Fruit fly (Drosophila melanogaster) whole organism, pupa: ENCODE measurements around the gene dome.

Experiments used
- CG10348 ChIP-seq: fragments of 200-800 bp; sonication (Bioruptor generic); IDR thresholded peaks from 2 replicates; pipeline ENCODE4 v1.3.6; 2022; ENCODE audit warnings: missing biosample characterization, missing genetic modification characterization
- CG12605 ChIP-seq: fragments of 200-800 bp; sonication (Bioruptor generic); IDR thresholded peaks from 2 replicates; pipeline ENCODE4 v1.3.6; 2022; ENCODE audit warnings: missing biosample characterization, missing genetic modification characterization
- CG13204 ChIP-seq: fragments of 200-800 bp; sonication (Bioruptor generic); optimal IDR thresholded peaks from 2 replicates; lab custom pipeline; 2018; ENCODE audit warnings: missing biosample characterization, mild to moderate bottlenecking, missing genetic modification characterization, moderate library complexity
- CG14655 ChIP-seq: fragments of 200-800 bp; sonication (Bioruptor generic); optimal IDR thresholded peaks from 3 replicates; lab custom pipeline; 2017; ENCODE audit warnings: mild to moderate bottlenecking, missing biosample characterization, missing genetic modification reagents, missing genetic modification characterization
- CG15710 ChIP-seq: fragments of 200-800 bp; sonication (Bioruptor generic); optimal IDR thresholded peaks from 2 replicates; lab custom pipeline; 2018; ENCODE audit warnings: missing biosample characterization, mild to moderate bottlenecking, missing genetic modification characterization, moderate library complexity
- CG17806 ChIP-seq: fragments of 200-800 bp; sonication (Bioruptor generic); optimal IDR thresholded peaks from 2 replicates; lab custom pipeline; 2018; ENCODE audit warnings: missing biosample characterization, mild to moderate bottlenecking, missing genetic modification characterization, moderate library complexity
- CG32121 ChIP-seq: fragments of 200-800 bp; sonication (Bioruptor generic); IDR thresholded peaks from 2 replicates; pipeline ENCODE4 v1.3.6; 2022; ENCODE audit warnings: missing biosample characterization, missing genetic modification characterization
- CG34367 ChIP-seq: fragments of 200-800 bp; sonication (Bioruptor generic); optimal IDR thresholded peaks from 2 replicates; lab custom pipeline; 2018; ENCODE audit warnings: missing biosample characterization, mild to moderate bottlenecking, missing genetic modification characterization
- CG4496 ChIP-seq: fragments of 200-800 bp; sonication (Bioruptor generic); IDR thresholded peaks from 3 replicates; pipeline ENCODE4 v1.3.6; 2022; ENCODE audit warnings: missing biosample characterization, missing genetic modification characterization
- CG8159 ChIP-seq: fragments of 200-800 bp; sonication (Bioruptor generic); optimal IDR thresholded peaks from 3 replicates; lab custom pipeline; 2018; ENCODE audit warnings: missing biosample characterization, mild to moderate bottlenecking, missing genetic modification characterization, moderate library complexity
- CG8301 ChIP-seq: fragments of 200-800 bp; sonication (Bioruptor generic); optimal IDR thresholded peaks from 2 replicates; lab custom pipeline; 2018; ENCODE audit warnings: missing biosample characterization, mild to moderate bottlenecking, missing genetic modification characterization
- CG9948 ChIP-seq: fragments of 200-800 bp; sonication (Bioruptor generic); optimal IDR thresholded peaks from 2 replicates; lab custom pipeline; 2018; ENCODE audit warnings: missing biosample characterization, mild to moderate bottlenecking, missing genetic modification characterization, moderate library complexity
- D1 ChIP-seq: fragments of 200-800 bp; sonication (Bioruptor generic); optimal IDR thresholded peaks from 2 replicates; lab custom pipeline; 2018; ENCODE audit warnings: missing biosample characterization, mild to moderate bottlenecking, missing genetic modification characterization, moderate library complexity
- EcR ChIP-seq: fragments of 200-800 bp; sonication (Bioruptor generic); optimal IDR thresholded peaks from 3 replicates; lab custom pipeline; 2019; ENCODE audit warnings: missing biosample characterization, missing genetic modification characterization, mild to moderate bottlenecking, moderate library complexity, missing genetic modification reagents
- Ets98B ChIP-seq: fragments of 200-800 bp; sonication (Bioruptor generic); IDR thresholded peaks from 2 replicates; pipeline ENCODE4 v1.3.6; 2022; ENCODE audit warnings: missing biosample characterization, missing genetic modification characterization
- Pif1B ChIP-seq: fragments of 200-800 bp; sonication (Bioruptor generic); optimal IDR thresholded peaks from 3 replicates; lab custom pipeline; 2016; ENCODE audit warnings: missing biosample characterization, missing genetic modification characterization
- Snoo ChIP-seq: fragments of 200-800 bp; sonication (Bioruptor generic); optimal IDR thresholded peaks from 3 replicates; lab custom pipeline; 2017; ENCODE audit warnings: missing biosample characterization, mild to moderate bottlenecking, missing genetic modification characterization, inconsistent platforms
- fd96Ca ChIP-seq: fragments of 200-800 bp; sonication (Bioruptor generic); IDR thresholded peaks from 3 replicates; pipeline ENCODE4 v1.3.6; 2022; ENCODE audit warnings: missing biosample characterization, missing genetic modification characterization
- gl ChIP-seq: fragments of 200-800 bp; sonication (Bioruptor generic); optimal IDR thresholded peaks from 2 replicates; lab custom pipeline; 2018; ENCODE audit warnings: missing biosample characterization, mild to moderate bottlenecking, missing genetic modification characterization
- rn ChIP-seq: fragments of 200-800 bp; sonication (Bioruptor generic); IDR thresholded peaks from 2 replicates; pipeline ENCODE4 v1.3.6; 2022; ENCODE audit warnings: missing biosample characterization, missing genetic modification characterization

The dome gene

dm6 chrX:19683040-19683875, at the start of gene dome, which contains the start of gene Ubqn:
TSS of gene dome (minus strand) at chrX:19683518.
TSS of gene Ubqn (plus strand) at chrX:19683808.
- no peak for TF ChIP-seq rn
- TF ChIP-seq CG10348 (GFP tag; lab: Robert Waterston, UW): no peak
- TF ChIP-seq CG8301 (tag; lab: Kevin White, UChicago): no peak
- no peak for TF ChIP-seq Snoo
- peak; percentile 29; the same call in 2 of the 3 replicates for TF ChIP-seq CG4496 (GFP tag; lab: Robert Waterston, UW)
- TF ChIP-seq Ets98B: peak; percentile 41; the same call in 1 of the 2 replicates
- no peak for TF ChIP-seq fd96Ca (GFP tag; lab: Robert Waterston, UW)
- peak; percentile 14 for TF ChIP-seq CG13204

dm6 chrX:19730844-19731243, 47.5 kb upstream of the dome start, which contains the start of gene AP-1-2beta:
TSS of gene AP-1-2beta (plus strand) at chrX:19731004.
- TF ChIP-seq CG13204: no peak
- TF ChIP-seq, all 21 proteins: peak for 0

dm6 chrX:19717988-19718973, 35.0 kb upstream of the dome start, which contains the start of gene CG12531:
TSS of gene CG12531 (plus strand) at chrX:19718923.
- TF ChIP-seq CG4496 (GFP tag; lab: Robert Waterston, UW) (no peak), Snoo (no peak), CG12605 (GFP tag; lab: Robert Waterston, UW) (0 out of 2 replicates have a peak, but pooled peaks have one; percentile 27), CG10348 (GFP tag; lab: Robert Waterston, UW) (no peak), D1 (no peak)
- TF ChIP-seq, all 21 proteins: peak for 1

- TF ChIP-seq gl (tag; lab: Kevin White, UChicago) (no peak), CG8159 (tag; lab: Kevin White, UChicago) (no peak), CG4496 (GFP tag; lab: Robert Waterston, UW) (no peak), CG15710 (no peak), CG34367 (tag; lab: Kevin White, UChicago) (no peak), rn (no peak), CG9948 (tag; lab: Kevin White, UChicago) (no peak), CG12605 (GFP tag; lab: Robert Waterston, UW) (no peak)
- TF ChIP-seq, all 21 proteins: peak for 0
These were observed 33.7 kb upstream of the dome start for dm6 chrX:19717041-19717440.

- TF ChIP-seq CG4496 (GFP tag; lab: Robert Waterston, UW) (no peak), CG12605 (GFP tag; lab: Robert Waterston, UW) (no peak), Pif1B (GFP tag; lab: Kevin White, UChicago) (no peak), CG32121 (GFP tag; lab: Robert Waterston, UW) (no peak), CG15710 (no peak), gl (tag; lab: Kevin White, UChicago) (no peak), CG10348 (GFP tag; lab: Robert Waterston, UW) (no peak), EcR (GFP tag; lab: Kevin White, UChicago) (no peak), fd96Ca (GFP tag; lab: Robert Waterston, UW) (no peak)
These were observed 33.1 kb upstream of the dome start for dm6 chrX:19716325-19716917.

dm6 chrX:19714816-19715215, 31.5 kb upstream of the dome start:
- TF ChIP-seq gl (tag; lab: Kevin White, UChicago) (no peak), rn (no peak), CG8159 (tag; lab: Kevin White, UChicago) (no peak), CG32121 (GFP tag; lab: Robert Waterston, UW) (no peak), Snoo (no peak), CG17806 (tag; lab: Kevin White, UChicago) (no peak), CG10348 (GFP tag; lab: Robert Waterston, UW) (no peak), CG13204 (no peak), CG9948 (tag; lab: Kevin White, UChicago) (no peak), fd96Ca (GFP tag; lab: Robert Waterston, UW) (no peak), CG34367 (tag; lab: Kevin White, UChicago) (no peak), CG14655 (GFP tag; lab: Kevin White, UChicago) (no peak), Ets98B (no peak), CG12605 (GFP tag; lab: Robert Waterston, UW) (no peak), CG15710 (no peak), EcR (GFP tag; lab: Kevin White, UChicago) (no peak), CG8301 (tag; lab: Kevin White, UChicago) (no peak)
